Fruit fly (Drosophila melanogaster) whole organism, embryonic: ENCODE results near the gene CG12118.

Source experiments
- Bgb ChIP-seq: fragments of 200-800 bp; sonication (Bioruptor generic); IDR thresholded peaks from 2 replicates; pipeline ENCODE4 v1.3.6; 2022; ENCODE audit warnings: missing biosample characterization, missing genetic modification characterization; ENCODE audit not compliant: partially characterized antibody
- CG10274 ChIP-seq: fragments of 200-800 bp; sonication (Bioruptor generic); optimal IDR thresholded peaks from 3 replicates; lab custom pipeline; 2017; ENCODE audit warnings: missing biosample characterization, mild to moderate bottlenecking, missing genetic modification characterization
- CG11504 ChIP-seq: fragments of 200-800 bp; sonication (Bioruptor generic); optimal IDR thresholded peaks from 3 replicates; lab custom pipeline; 2019; ENCODE audit warnings: missing biosample characterization, mild to moderate bottlenecking, missing genetic modification characterization, moderate library complexity
- CG11695 ChIP-seq: fragments of 200-800 bp; sonication (Bioruptor generic); IDR thresholded peaks from 3 replicates; pipeline ENCODE4 v1.3.6; 2022; ENCODE audit warnings: missing biosample characterization, missing genetic modification characterization
- CG12219 ChIP-seq: fragments of 200-800 bp; sonication (Bioruptor generic); optimal IDR thresholded peaks from 3 replicates; lab custom pipeline; 2018; ENCODE audit warnings: missing biosample characterization, mild to moderate bottlenecking, missing genetic modification characterization
- CG13424 ChIP-seq: fragments of 200-800 bp; sonication (Bioruptor generic); optimal IDR thresholded peaks from 2 replicates; lab custom pipeline; 2019; ENCODE audit warnings: missing biosample characterization, mild to moderate bottlenecking, missing genetic modification characterization, moderate library complexity
- CG15269 ChIP-seq: fragments of 200-800 bp; sonication (Bioruptor generic); optimal IDR thresholded peaks from 2 replicates; lab custom pipeline; 2018; ENCODE audit warnings: missing biosample characterization, mild to moderate bottlenecking, missing genetic modification characterization, moderate library complexity
- CG16815 ChIP-seq: fragments of 200-800 bp; sonication (Bioruptor generic); optimal IDR thresholded peaks from 3 replicates; lab custom pipeline; 2017; ENCODE audit warnings: missing biosample characterization, mild to moderate bottlenecking, missing genetic modification characterization
- CG17328 ChIP-seq: fragments of 200-800 bp; sonication (Bioruptor generic); IDR thresholded peaks from 2 replicates; pipeline ENCODE4 v1.3.6; 2022; ENCODE audit warnings: missing biosample characterization, missing genetic modification characterization
- CG1832 ChIP-seq: fragments of 200-800 bp; sonication (Bioruptor generic); optimal IDR thresholded peaks from 2 replicates; lab custom pipeline; 2017; ENCODE audit warnings: missing biosample characterization, mild to moderate bottlenecking, missing genetic modification characterization, inconsistent platforms
- CG18764 ChIP-seq: fragments of 200-800 bp; sonication (Bioruptor generic); optimal IDR thresholded peaks from 3 replicates; lab custom pipeline; 2016; ENCODE audit warnings: missing biosample characterization, missing genetic modification characterization
- CG30431 ChIP-seq: fragments of 200-800 bp; sonication (Bioruptor generic); optimal IDR thresholded peaks from 2 replicates; lab custom pipeline; 2017; ENCODE audit warnings: missing biosample characterization, missing genetic modification characterization
- CG31365 ChIP-seq: fragments of 200-800 bp; sonication (Bioruptor generic); optimal IDR thresholded peaks from 2 replicates; lab custom pipeline; 2018; ENCODE audit warnings: missing biosample characterization, mild to moderate bottlenecking, missing genetic modification characterization
- CG31388 ChIP-seq: fragments of 200-800 bp; sonication (Bioruptor generic); optimal IDR thresholded peaks from 2 replicates; lab custom pipeline; 2016; ENCODE audit warnings: missing biosample characterization, missing genetic modification characterization
- CG32772 ChIP-seq: fragments of 200-800 bp; sonication (Bioruptor generic); IDR thresholded peaks from 2 replicates; pipeline ENCODE4 v1.3.6; 2022; ENCODE audit warnings: missing biosample characterization, missing genetic modification characterization
- CG5953 ChIP-seq: fragments of 200-800 bp; sonication (Bioruptor generic); IDR thresholded peaks from 2 replicates; pipeline ENCODE4 v1.3.6; 2022; ENCODE audit warnings: missing biosample characterization, missing genetic modification characterization
- CG6683 ChIP-seq: fragments of 200-800 bp; sonication (Bioruptor generic); optimal IDR thresholded peaks from 2 replicates; lab custom pipeline; 2017; ENCODE audit warnings: missing biosample characterization, mild to moderate bottlenecking, missing genetic modification characterization, missing genetic modification reagents
- CG7357 ChIP-seq: fragments of 200-800 bp; sonication (Bioruptor generic); IDR thresholded peaks from 3 replicates; pipeline ENCODE4 v1.3.6; 2022; ENCODE audit warnings: missing biosample characterization, missing genetic modification characterization
- CG7786 ChIP-seq: fragments of 200-800 bp; sonication (Bioruptor generic); optimal IDR thresholded peaks from 2 replicates; lab custom pipeline; 2016; ENCODE audit warnings: missing biosample characterization, missing genetic modification characterization
- CG7963 ChIP-seq: fragments of 200-800 bp; sonication (Bioruptor generic); IDR thresholded peaks from 3 replicates; pipeline ENCODE4 v1.3.6; 2022; ENCODE audit warnings: missing biosample characterization, missing genetic modification characterization; ENCODE audit not compliant: partially characterized antibody
- CG8281 ChIP-seq: fragments of 200-800 bp; sonication (Bioruptor generic); optimal IDR thresholded peaks from 2 replicates; lab custom pipeline; 2018; ENCODE audit warnings: missing biosample characterization, mild to moderate bottlenecking, missing genetic modification characterization, moderate library complexity
- CG8924 ChIP-seq: fragments of 200-800 bp; optimal IDR thresholded peaks from 3 replicates; lab custom pipeline; 2019; ENCODE audit warnings: missing biosample characterization, mild to moderate bottlenecking, missing genetic modification characterization, moderate library complexity
- CG9817 ChIP-seq: fragments of 200-800 bp; sonication (Bioruptor generic); optimal IDR thresholded peaks from 2 replicates; lab custom pipeline; 2018; ENCODE audit warnings: missing biosample characterization, mild to moderate bottlenecking, missing genetic modification characterization, moderate library complexity
- CrebB ChIP-seq: fragments of 200-800 bp; sonication (Bioruptor generic); optimal IDR thresholded peaks from 3 replicates; lab custom pipeline; 2018; ENCODE audit warnings: missing biosample characterization, mild to moderate bottlenecking, missing genetic modification characterization
- Dbx ChIP-seq: fragments of 200-800 bp; sonication (Bioruptor generic); IDR thresholded peaks from 3 replicates; pipeline ENCODE4 v1.3.6; 2022; ENCODE audit warnings: missing biosample characterization, missing genetic modification characterization
- Drgx ChIP-seq: fragments of 200-800 bp; sonication (Bioruptor generic); IDR thresholded peaks from 2 replicates; pipeline ENCODE4 v1.3.6; 2022; ENCODE audit warnings: missing biosample characterization, missing genetic modification characterization
- Mad ChIP-seq: fragments of 200-800 bp; sonication (Bioruptor generic); optimal IDR thresholded peaks from 2 replicates; lab custom pipeline; 2016; ENCODE audit warnings: missing biosample characterization, missing genetic modification characterization
- NC2β ChIP-seq: fragments of 200-800 bp; sonication (Bioruptor generic); optimal IDR thresholded peaks from 2 replicates; lab custom pipeline; 2016; ENCODE audit warnings: missing biosample characterization, missing genetic modification characterization
- Rx ChIP-seq: fragments of 200-800 bp; sonication (Bioruptor generic); IDR thresholded peaks from 2 replicates; pipeline ENCODE4 v1.3.6; 2022; ENCODE audit warnings: missing biosample characterization, missing genetic modification characterization
- Scr ChIP-seq: fragments of 200-800 bp; sonication (Bioruptor generic); IDR thresholded peaks from 2 replicates; pipeline ENCODE4 v1.3.6; 2022; ENCODE audit warnings: missing biosample characterization, missing genetic modification characterization; ENCODE audit not compliant: partially characterized antibody
- Sin3A ChIP-seq: fragments of >200 bp; optimal IDR thresholded peaks from 2 replicates; lab custom pipeline; 2018
- Ssrp ChIP-seq: fragments of 200-800 bp; sonication (Bioruptor generic); optimal IDR thresholded peaks from 2 replicates; lab custom pipeline; 2018; ENCODE audit warnings: missing biosample characterization, mild to moderate bottlenecking, missing genetic modification characterization, moderate library complexity
- Xrp1 ChIP-seq: fragments of 200-800 bp; sonication (Bioruptor generic); IDR thresholded peaks from 2 replicates; pipeline ENCODE4 v1.3.6; 2022; ENCODE audit warnings: missing biosample characterization, missing genetic modification characterization
- ash1 ChIP-seq: fragments of 200-800 bp; sonication (Bioruptor generic); optimal IDR thresholded peaks from 2 replicates; lab custom pipeline; 2018; ENCODE audit warnings: missing biosample characterization, mild to moderate bottlenecking, missing genetic modification characterization
- chinmo ChIP-seq: fragments of 200-800 bp; sonication (Bioruptor generic); IDR thresholded peaks from 4 replicates; pipeline ENCODE4 v1.3.6; 2022; ENCODE audit warnings: missing biosample characterization, missing genetic modification characterization; ENCODE audit not compliant: partially characterized antibody
- dan ChIP-seq: fragments of 200-800 bp; sonication (Bioruptor generic); IDR thresholded peaks from 2 replicates; pipeline ENCODE4 v1.3.6; 2022; ENCODE audit warnings: missing biosample characterization, missing genetic modification characterization
- dati ChIP-seq: fragments of 200-800 bp; sonication (Bioruptor generic); IDR thresholded peaks from 2 replicates; pipeline ENCODE4 v1.3.6; 2022; ENCODE audit warnings: missing biosample characterization, missing genetic modification characterization
- gce ChIP-seq: fragments of 200-800 bp; sonication (Bioruptor generic); IDR thresholded peaks from 3 replicates; pipeline ENCODE4 v1.3.6; 2022; ENCODE audit warnings: missing biosample characterization, missing genetic modification characterization
- h ChIP-seq: fragments of >200 bp; optimal IDR thresholded peaks from 2 replicates; lab custom pipeline; 2017
- hth ChIP-seq: fragments of >200 bp; optimal IDR thresholded peaks from 2 replicates; lab custom pipeline; 2017; ENCODE audit warnings: inconsistent platforms
- insv ChIP-seq, 2 experiments: fragments of 200-800 bp; sonication (Bioruptor generic); optimal IDR thresholded peaks; 3 replicates each; lab custom pipeline; 2016 to 2018; ENCODE audit warnings: missing biosample characterization in 2 of 2, missing genetic modification characterization in 2 of 2
- run ChIP-seq: fragments of 200-800 bp; sonication (Bioruptor generic); optimal IDR thresholded peaks from 3 replicates; lab custom pipeline; 2018; ENCODE audit warnings: missing biosample characterization, mild to moderate bottlenecking, missing genetic modification characterization
- so ChIP-seq: fragments of 200-800 bp; sonication (Bioruptor generic); IDR thresholded peaks from 3 replicates; pipeline ENCODE4 v1.3.6; 2022; ENCODE audit warnings: missing biosample characterization, missing genetic modification characterization
- ssp ChIP-seq: fragments of 200-800 bp; sonication (Bioruptor generic); IDR thresholded peaks from 2 replicates; pipeline ENCODE4 v1.3.6; 2022; ENCODE audit warnings: missing biosample characterization, missing genetic modification characterization
- stc ChIP-seq: fragments of 200-800 bp; sonication (Bioruptor generic); IDR thresholded peaks from 2 replicates; pipeline ENCODE4 v1.3.6; 2022; ENCODE audit warnings: missing biosample characterization, missing genetic modification characterization
- tll ChIP-seq, 2 experiments: fragments of 200-800 bp in 1 of 2; fragments of >200 bp in 1 of 2; sonication (Bioruptor generic) in 1 of 2; optimal IDR thresholded peaks; 2 replicates each; lab custom pipeline; 2017 to 2019; ENCODE audit warnings: missing biosample characterization in 2 of 2, missing genetic modification characterization in 2 of 2, mild to moderate bottlenecking in 1 of 2, moderate library complexity in 1 of 2
- trh ChIP-seq: fragments of 200-800 bp; sonication (Bioruptor generic); optimal IDR thresholded peaks from 2 replicates; lab custom pipeline; 2016; ENCODE audit warnings: missing biosample characterization, missing genetic modification characterization
- unc-4 ChIP-seq: fragments of 200-800 bp; sonication (Bioruptor generic); IDR thresholded peaks from 2 replicates; pipeline ENCODE4 v1.3.6; 2022; ENCODE audit warnings: missing biosample characterization, missing genetic modification characterization; ENCODE audit not compliant: partially characterized antibody
- zf30C ChIP-seq: fragments of 200-800 bp; sonication (Bioruptor generic); optimal IDR thresholded peaks from 3 replicates; lab custom pipeline; 2018; ENCODE audit warnings: missing biosample characterization, mild to moderate bottlenecking, missing genetic modification characterization

CG12118 gene

dm6 chrX:9201866-9202681 is 5.9 kb upstream of the CG12118 start (continued):
- TF ChIP-seq chinmo: no peak
- peak in 1 of 2 experiments; percentile 15 for TF ChIP-seq insv (GFP tag; optimal IDR thresholded peaks at IDR 0.05; lab: Kevin White, UChicago)
- peak; percentile 64 for TF ChIP-seq CG11504 (tag; lab: Kevin White, UChicago)
- TF ChIP-seq Xrp1: peak; percentile 63
- peak; percentile 69 for TF ChIP-seq stc (GFP tag; lab: Robert Waterston, UW)
- TF ChIP-seq ash1 (GFP tag; lab: Kevin White, UChicago): peak; percentile 81
- TF ChIP-seq dan (GFP tag; lab: Robert Waterston, UW): no peak
- TF ChIP-seq CG31365 (tag; lab: Kevin White, UChicago): peak; percentile 32
- TF ChIP-seq run (tag; lab: Kevin White, UChicago): no peak
- TF ChIP-seq Sin3A (lab: Kevin White, UChicago): no peak
- TF ChIP-seq CG6683 (GFP tag; lab: Kevin White, UChicago): peak; percentile 68
- peak; percentile 94 for TF ChIP-seq Dbx (GFP tag; lab: Robert Waterston, UW)
- TF ChIP-seq CG7357 (GFP tag; lab: Robert Waterston, UW): peak; percentile 69
- TF ChIP-seq zf30C: peak; percentile 79
- peak; percentile 66 for TF ChIP-seq CG13424 (tag; lab: Kevin White, UChicago)
- peak; percentile 47 for TF ChIP-seq CG30431 (GFP tag; lab: Kevin White, UChicago)
- TF ChIP-seq CG32772 (GFP tag; lab: Robert Waterston, UW): peak; percentile 65
- TF ChIP-seq CG17328 (GFP tag; lab: Robert Waterston, UW): peak; percentile 40; the same call in 1 of the 2 replicates
- TF ChIP-seq unc-4 (GFP tag; lab: Robert Waterston, UW): no peak
- TF ChIP-seq tll (GFP tag; optimal IDR thresholded peaks at IDR 0.05; lab: Kevin White, UChicago): no peak
- peak; percentile 34; the same call in 1 of the 3 replicates for TF ChIP-seq gce (GFP tag; lab: Robert Waterston, UW)
- no peak for TF ChIP-seq dati (GFP tag; lab: Robert Waterston, UW)
- TF ChIP-seq CG10274 (GFP tag; lab: Kevin White, UChicago): peak; percentile 67
- no peak for TF ChIP-seq Scr (GFP tag; lab: Robert Waterston, UW)
- peak; percentile 84 for TF ChIP-seq CG8924
- TF ChIP-seq CG31388 (GFP tag; lab: Kevin White, UChicago): no peak
- TF ChIP-seq CG8281 (tag; lab: Kevin White, UChicago): peak; percentile 35
- TF ChIP-seq CG5953 (GFP tag; lab: Robert Waterston, UW): no peak
- no peak for TF ChIP-seq Ssrp (tag; lab: Kevin White, UChicago)
- peak; percentile 31 for TF ChIP-seq CG7786
- TF ChIP-seq h (lab: Kevin White, UChicago): no peak
- no peak for TF ChIP-seq CG7963
- TF ChIP-seq CrebB (tag; lab: Kevin White, UChicago): peak; percentile 38
- TF ChIP-seq so (GFP tag; lab: Robert Waterston, UW): 0 out of 3 replicates have a peak, but pooled peaks have one; percentile 49
- peak; percentile 58 for TF ChIP-seq CG11695 (GFP tag; lab: Robert Waterston, UW)
- TF ChIP-seq Mad (GFP tag; lab: Kevin White, UChicago): no peak
- TF ChIP-seq Bgb: no peak
- no peak for TF ChIP-seq trh (GFP tag; lab: Kevin White, UChicago)
- peak; percentile 83 for TF ChIP-seq Drgx (GFP tag; lab: Robert Waterston, UW)
- TF ChIP-seq NC2β (GFP tag; lab: Kevin White, UChicago): no peak
- peak; percentile 68 for TF ChIP-seq CG16815 (GFP tag; lab: Kevin White, UChicago)
- TF ChIP-seq CG12219 (GFP tag; lab: Kevin White, UChicago): peak; percentile 19
- TF ChIP-seq hth (lab: Kevin White, UChicago): no peak
- TF ChIP-seq CG9817: peak; percentile 81
- no peak for TF ChIP-seq CG18764 (GFP tag; lab: Kevin White, UChicago)
- TF ChIP-seq CG15269: peak; percentile 84
- no peak for TF ChIP-seq CG1832 (GFP tag; lab: Kevin White, UChicago)
- peak; percentile 63 for TF ChIP-seq Rx (GFP tag; lab: Robert Waterston, UW)
- TF ChIP-seq ssp (GFP tag; lab: Robert Waterston, UW): peak; percentile 55
